Fruit fly (Drosophila melanogaster) whole organism, prepupa: ENCODE data around the gene CG12983.

ENCODE experiments used
- CG31627 ChIP-seq: fragments of 200-800 bp; sonication (Bioruptor generic); optimal IDR thresholded peaks from 3 replicates; lab custom pipeline; 2016; ENCODE audit warnings: missing biosample characterization, missing genetic modification characterization
- CG34406 ChIP-seq: fragments of 200-800 bp; sonication (Bioruptor generic); optimal IDR thresholded peaks from 3 replicates; lab custom pipeline; 2016; ENCODE audit warnings: missing biosample characterization, missing genetic modification characterization
- CG6163 ChIP-seq: fragments of 200-800 bp; sonication (Bioruptor generic); IDR thresholded peaks from 3 replicates; pipeline ENCODE4 v1.3.6; 2022; ENCODE audit warnings: missing biosample characterization, missing genetic modification characterization
- CG6276 ChIP-seq: fragments of 200-800 bp; sonication (Bioruptor generic); optimal IDR thresholded peaks from 2 replicates; lab custom pipeline; 2017; ENCODE audit warnings: missing biosample characterization, mild to moderate bottlenecking, missing genetic modification characterization
- Eip75B ChIP-seq: fragments of 200-800 bp; sonication (Bioruptor generic); optimal IDR thresholded peaks from 3 replicates; lab custom pipeline; 2016; ENCODE audit warnings: missing biosample characterization, missing genetic modification characterization
- Eip78C ChIP-seq: fragments of 200-800 bp; sonication (Bioruptor generic); peaks from one replicate; lab custom pipeline; 2016; ENCODE audit warnings: missing biosample characterization, missing genetic modification characterization
- Gug ChIP-seq: fragments of 200-800 bp; sonication (Bioruptor generic); IDR thresholded peaks from 2 replicates; pipeline ENCODE4 v1.3.6; 2022; ENCODE audit warnings: missing biosample characterization, missing genetic modification characterization
- Hr38 ChIP-seq: sonication (Bioruptor generic); optimal IDR thresholded peaks from 2 replicates; lab custom pipeline; 2016; ENCODE audit warnings: missing biosample characterization, missing genetic modification characterization
- Met ChIP-seq: fragments of 200-800 bp; sonication (Bioruptor generic); optimal IDR thresholded peaks from 3 replicates; lab custom pipeline; 2016; ENCODE audit warnings: missing biosample characterization, missing genetic modification characterization
- Sox14 ChIP-seq: fragments of 200-800 bp; sonication (Bioruptor generic); optimal IDR thresholded peaks from 3 replicates; lab custom pipeline; 2016; ENCODE audit warnings: missing biosample characterization, missing genetic modification characterization

DNA sequence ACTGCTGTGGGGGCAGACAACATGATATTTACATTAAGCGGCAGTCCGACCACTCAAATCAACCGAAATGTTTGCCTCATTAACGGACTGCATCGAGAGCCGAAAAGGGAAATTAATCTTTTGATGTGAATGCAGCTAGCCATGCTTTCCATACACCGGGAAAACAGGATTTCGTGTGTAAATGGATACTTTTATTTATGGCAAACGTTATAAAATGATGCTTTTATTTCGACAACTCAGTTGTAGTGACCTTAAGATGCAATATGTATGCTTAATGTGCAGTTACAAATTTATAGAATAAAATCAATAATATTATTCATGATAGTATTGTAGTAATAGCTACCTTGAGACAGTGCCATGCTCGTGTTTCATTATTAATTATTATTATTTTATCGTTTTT lies 35.1 kb downstream of the CG12983 start:
- TF ChIP-seq Hr38 (GFP tag; lab: Kevin White, UChicago), result no peak
- no peak for TF ChIP-seq CG6276 (GFP tag; lab: Kevin White, UChicago)
- no peak for TF ChIP-seq CG31627 (GFP tag; lab: Kevin White, UChicago)
- no peak for TF ChIP-seq Eip75B
- TF ChIP-seq CG34406 (GFP tag; lab: Kevin White, UChicago), result no peak
- TF ChIP-seq CG6163 (GFP tag; lab: Robert Waterston, UW), result no peak
- no peak for TF ChIP-seq Sox14 (GFP tag; lab: Kevin White, UChicago)
- TF ChIP-seq Met, result no peak
- peak; percentile 69 for TF ChIP-seq Eip78C
- TF ChIP-seq Gug, result no peak
